Fruit fly (Drosophila melanogaster): ENCODE data around the gene ND-B14.5A.

ND-B14.5A gene

dm6 chrX:2149478-2149877, 22.8 kb upstream of the ND-B14.5A start, which contains the start of gene bcn92 (continued):
- TF ChIP-seq CG14014 (GFP tag; IDR thresholded peaks at IDR 0.05) (peak; percentile 60; the same call in 1 of the 2 replicates), eve (GFP tag; optimal IDR thresholded peaks at IDR 0.05) (no peak), usp (GFP tag; optimal IDR thresholded peaks at IDR 0.05) (no peak), cg (GFP tag; optimal IDR thresholded peaks at IDR 0.05) (no peak), CG17328 (GFP tag; IDR thresholded peaks at IDR 0.05) (no peak), Sox102F (GFP tag; optimal IDR thresholded peaks at IDR 0.05) (peak; percentile 26), CG34376 (GFP tag; optimal IDR thresholded peaks at IDR 0.05) (peak; percentile 33), Sry-β (GFP tag; optimal IDR thresholded peaks at IDR 0.05) (peak; percentile 49), Hr51 (GFP tag; optimal IDR thresholded peaks at IDR 0.05) (peak in 1 of 2 experiments; percentile 17), CG17186 (GFP tag; optimal IDR thresholded peaks at IDR 0.05) (no peak), row (GFP tag; IDR thresholded peaks at IDR 0.05) (peak; percentile 93), YL-1 (GFP tag; optimal IDR thresholded peaks at IDR 0.05) (peak; percentile 23), CG6254 (GFP tag; optimal IDR thresholded peaks at IDR 0.05) (no peak), MESR4 (GFP tag; optimal IDR thresholded peaks at IDR 0.05) (peak; percentile 53), Asciz (GFP tag; optimal IDR thresholded peaks at IDR 0.05) (no peak), CG7357 (GFP tag; IDR thresholded peaks at IDR 0.05) (no peak), HLHmδ (GFP tag; optimal IDR thresholded peaks at IDR 0.05) (peak; percentile 4), CG18262 (tag; optimal IDR thresholded peaks at IDR 0.05) (peak; percentile 19), B-H2 (GFP tag; optimal IDR thresholded peaks at IDR 0.05) (peak; percentile 32), al (GFP tag; IDR thresholded peaks at IDR 0.05) (0 out of 2 replicates have a peak, but pooled peaks have one; percentile 6), CG12659 (GFP tag; optimal IDR thresholded peaks at IDR 0.05) (peak; percentile 53), Pdp1 (GFP tag; optimal IDR thresholded peaks at IDR 0.05) (peak; percentile 46 to 90), otp (GFP tag; IDR thresholded peaks at IDR 0.05) (no peak), CG3726 (GFP tag; IDR thresholded peaks at IDR 0.05) (no peak), CG17802 (tag; optimal IDR thresholded peaks at IDR 0.05) (no peak), CG31441 (GFP tag; IDR thresholded peaks at IDR 0.05) (no peak), CG17359 (tag; optimal IDR thresholded peaks at IDR 0.05) (peak; percentile 3), hb (GFP tag; IDR thresholded peaks at IDR 0.05; ENCODE audit: partially characterized antibody) (peak; percentile 87), Deaf1 (tag; optimal IDR thresholded peaks at IDR 0.05) (no peak), Fer1 (GFP tag; optimal IDR thresholded peaks at IDR 0.05) (peak; percentile 37), CG15479 (GFP tag; optimal IDR thresholded peaks at IDR 0.05) (no peak), gro (GFP tag; optimal IDR thresholded peaks at IDR 0.05) (peak; percentile 59), Fer3 (tag; optimal IDR thresholded peaks at IDR 0.05) (peak; percentile 22), D19A (tag; optimal IDR thresholded peaks at IDR 0.05) (no peak), run (tag; optimal IDR thresholded peaks at IDR 0.05) (no peak), Max (GFP tag; optimal IDR thresholded peaks at IDR 0.05) (peak; percentile 33), dm (GFP tag; optimal IDR thresholded peaks at IDR 0.05) (peak; percentile 64), az2 (GFP tag; optimal IDR thresholded peaks at IDR 0.05) (peak; percentile 32), eyg (GFP tag; optimal IDR thresholded peaks at IDR 0.05) (no peak), CG10321 (GFP tag; IDR thresholded peaks at IDR 0.05) (no peak), schlank (tag; optimal IDR thresholded peaks at IDR 0.05) (no peak), CG33557 (GFP tag; optimal IDR thresholded peaks at IDR 0.05) (no peak), vvl (GFP tag; IDR thresholded peaks at IDR 0.05) (peak; percentile 61; the same call in 1 of the 2 replicates), CG2199 (GFP tag; IDR thresholded peaks at IDR 0.05) (no peak), ken (GFP tag; IDR thresholded peaks at IDR 0.05) (no peak), CG13894 (tag; optimal IDR thresholded peaks at IDR 0.05) (no peak), CG8478 (optimal IDR thresholded peaks at IDR 0.05) (no peak)
